Worm (Caenorhabditis elegans): ENCODE measurements around the gene Y37H2A.1.
A peak's percentile ranks its signal among the peaks of the same experiment; 100 is the strongest.

Y37H2A.1 gene

ce11 chrV:18146077-18146476 is 38.0 kb downstream of the Y37H2A.1 start, which contains the start of gene C14A6.3:
Gene C14A6.3, plus strand, starts transcription at chrV:18146377.
- TF ChIP-seq jun-1 (tag; optimal IDR thresholded peaks at IDR 0.05) (no peak), pqm-1 (tag; optimal IDR thresholded peaks at IDR 0.05) (peak; percentile 39)

- TF ChIP-seq daf-16 (GFP tag; optimal IDR thresholded peaks at IDR 0.05) (no peak), daf-16 (tag; optimal IDR thresholded peaks at IDR 0.05) (peak; percentile 69), nhr-28 (tag; optimal IDR thresholded peaks at IDR 0.05) (peak; percentile 41), dve-1 (tag; optimal IDR thresholded peaks at IDR 0.05; ENCODE audit: insufficient read depth) (peak; percentile 49), madf-9 (GFP tag; conservative IDR thresholded peaks at IDR 0.05) (no peak), ceh-20 (GFP tag; IDR thresholded peaks at IDR 0.05) (no peak), set-16 (GFP tag; IDR thresholded peaks at IDR 0.05) (no peak), php-3 (GFP tag; IDR thresholded peaks at IDR 0.05) (peak; percentile 95), sdz-12 (GFP tag; optimal IDR thresholded peaks at IDR 0.05) (no peak), mdt-29 (GFP tag; IDR thresholded peaks at IDR 0.05) (no peak)
Measured at ce11 chrV:18157707-18158106, 49.6 kb downstream of the Y37H2A.1 start, which contains the start of gene clec-48. Gene clec-48, plus strand, starts transcription at chrV:18158026.

ce11 chrV:18158172-18158571 is 50.1 kb downstream of the Y37H2A.1 start:
- peak in 1 of 2 experiments; percentile 97 for TF ChIP-seq unc-62 (GFP tag; optimal IDR thresholded peaks at IDR 0.05 in 1 of 2)
- TF ChIP-seq unc-62 (tag; optimal IDR thresholded peaks at IDR 0.05) = no peak
- no peak for TF ChIP-seq zip-11 (GFP tag; IDR thresholded peaks at IDR 0.05)

ce11 chrV:18161228-18161627 is 53.2 kb downstream of the Y37H2A.1 start, which contains the start of gene C14A6.13:
Gene C14A6.13, minus strand, starts transcription at chrV:18161328.
- no peak for TF ChIP-seq nhr-76 (tag; optimal IDR thresholded peaks at IDR 0.05)
- TF ChIP-seq fkh-10 (GFP tag; optimal IDR thresholded peaks at IDR 0.05) = no peak
- TF ChIP-seq egl-43 (GFP tag; IDR thresholded peaks at IDR 0.05) = no peak

- TF ChIP-seq F44E2.7 (GFP tag; IDR thresholded peaks at IDR 0.05) (no peak), Y75B8A.6 (GFP tag; IDR thresholded peaks at IDR 0.05) (no peak), egl-27 (tag; optimal IDR thresholded peaks at IDR 0.05) (no peak)
Measured at ce11 chrV:18162568-18162967, 54.5 kb downstream of the Y37H2A.1 start, which contains the start of gene C14A6.12. Gene C14A6.12, minus strand, starts transcription at chrV:18162668.

ce11 chrV:18163434-18163833 is 55.4 kb downstream of the Y37H2A.1 start:
- no peak for TF ChIP-seq ztf-11 (tag; optimal IDR thresholded peaks at IDR 0.05)
- TF ChIP-seq aha-1 (tag) = no peak
- TF ChIP-seq ama-1 (optimal IDR thresholded peaks at IDR 0.05) = no peak
- no peak for TF ChIP-seq attf-4 (tag; optimal IDR thresholded peaks at IDR 0.05)
- TF ChIP-seq mdl-1 (tag; optimal IDR thresholded peaks at IDR 0.05) = no peak
